Fruit fly (Drosophila melanogaster): ENCODE measurements around the gene CG34174.

The CG34174 gene

dm6 chr2L:2226259-2227121 lies 12.4 kb downstream of the CG34174 start, which contains the start of the genes CG15387 and sau (continued):
- TF ChIP-seq Dad (GFP tag; optimal IDR thresholded peaks at IDR 0.05) (peak; percentile 83), corto (GFP tag; optimal IDR thresholded peaks at IDR 0.05) (peak; percentile 82), CG13287 (GFP tag; IDR thresholded peaks at IDR 0.05; ENCODE audit: partially characterized antibody) (peak; percentile 95), Usf (GFP tag; optimal IDR thresholded peaks at IDR 0.05) (peak; percentile 64), Stat92E (GFP tag; optimal IDR thresholded peaks at IDR 0.05) (no peak), CG6683 (GFP tag; optimal IDR thresholded peaks at IDR 0.05) (peak; percentile 58), CG15073 (GFP tag; optimal IDR thresholded peaks at IDR 0.05) (peak; percentile 49), ind (GFP tag; optimal IDR thresholded peaks at IDR 0.05) (peak; percentile 89), bsh (GFP tag; optimal IDR thresholded peaks at IDR 0.05) (peak; percentile 36 to 87), CG10209 (GFP tag; optimal IDR thresholded peaks at IDR 0.05) (peak; percentile 86), CG4360 (GFP tag; IDR thresholded peaks at IDR 0.05) (peak; percentile 38), kah (GFP tag; optimal IDR thresholded peaks at IDR 0.05) (peak; percentile 29), CG31388 (GFP tag; optimal IDR thresholded peaks at IDR 0.05) (peak; percentile 73), wek (GFP tag; optimal IDR thresholded peaks at IDR 0.05) (peak; percentile 48), CG12299 (tag; optimal IDR thresholded peaks at IDR 0.05) (peak; percentile 86), cato (GFP tag; optimal IDR thresholded peaks at IDR 0.05; ENCODE audit: borderline replicate concordance) (peak; percentile 76), Spps (tag; optimal IDR thresholded peaks at IDR 0.05) (peak; percentile 78), CG7745 (tag; optimal IDR thresholded peaks at IDR 0.05) (no peak), Ptx1 (GFP tag; IDR thresholded peaks at IDR 0.05) (peak; percentile 84), Sox102F (GFP tag; optimal IDR thresholded peaks at IDR 0.05) (peak; percentile 86), CG6254 (GFP tag; optimal IDR thresholded peaks at IDR 0.05) (no peak), CG7963 (GFP tag; IDR thresholded peaks at IDR 0.05; ENCODE audit: partially characterized antibody) (peak; percentile 77; the same call in 2 of the 3 replicates), stwl (tag; optimal IDR thresholded peaks at IDR 0.05) (peak; percentile 93), Hr3 (GFP tag; optimal IDR thresholded peaks at IDR 0.05) (peak; percentile 85), fd96Cb (tag; optimal IDR thresholded peaks at IDR 0.05) (peak; percentile 76), CG10543 (GFP tag; optimal IDR thresholded peaks at IDR 0.05) (peak; percentile 94), rib (GFP tag; IDR thresholded peaks at IDR 0.05) (peak; percentile 75), CG30403 (GFP tag; optimal IDR thresholded peaks at IDR 0.05) (peak; percentile 94), CG16813 (GFP tag; IDR thresholded peaks at IDR 0.05; ENCODE audit: partially characterized antibody) (peak; percentile 94), CG4854 (GFP tag; optimal IDR thresholded peaks at IDR 0.05) (peak; percentile 88), CG4282 (GFP tag; optimal IDR thresholded peaks at IDR 0.05) (peak; percentile 88), mam (GFP tag; optimal IDR thresholded peaks at IDR 0.05) (peak; percentile 95), Deaf1 (tag; optimal IDR thresholded peaks at IDR 0.05) (peak; percentile 59), CG4730 (GFP tag; IDR thresholded peaks at IDR 0.05) (peak; percentile 66), nom (GFP tag; optimal IDR thresholded peaks at IDR 0.05) (peak; percentile 38), CG6175 (GFP tag; IDR thresholded peaks at IDR 0.05) (peak; percentile 11; the same call in 1 of the 3 replicates), sd (tag; optimal IDR thresholded peaks at IDR 0.05) (peak; percentile 68), zen (tag; optimal IDR thresholded peaks at IDR 0.05) (peak; percentile 83), scrt (GFP tag; optimal IDR thresholded peaks at IDR 0.05) (peak; percentile 71), E2f1 (GFP tag; IDR thresholded peaks at IDR 0.05) (peak; percentile 80), CG4328 (GFP tag; optimal IDR thresholded peaks at IDR 0.05) (peak; percentile 88), onecut (GFP tag; IDR thresholded peaks at IDR 0.05) (peak; percentile 44), tna (GFP tag; IDR thresholded peaks at IDR 0.05; ENCODE audit: partially characterized antibody) (peak; percentile 72; the same call in 1 of the 2 replicates), CG10267 (tag; optimal IDR thresholded peaks at IDR 0.05) (peak; percentile 99), Ssrp (tag; optimal IDR thresholded peaks at IDR 0.05) (peak; percentile 81), sna (GFP tag; IDR thresholded peaks at IDR 0.05; ENCODE audit: partially characterized antibody) (peak; percentile 94)

Measured in whole organism, embryonic.